Fruit fly (Drosophila melanogaster): ENCODE results near the gene rgn.
A peak's percentile ranks its signal among the peaks of the same experiment; 100 is the strongest.

Gene rgn

DNA sequence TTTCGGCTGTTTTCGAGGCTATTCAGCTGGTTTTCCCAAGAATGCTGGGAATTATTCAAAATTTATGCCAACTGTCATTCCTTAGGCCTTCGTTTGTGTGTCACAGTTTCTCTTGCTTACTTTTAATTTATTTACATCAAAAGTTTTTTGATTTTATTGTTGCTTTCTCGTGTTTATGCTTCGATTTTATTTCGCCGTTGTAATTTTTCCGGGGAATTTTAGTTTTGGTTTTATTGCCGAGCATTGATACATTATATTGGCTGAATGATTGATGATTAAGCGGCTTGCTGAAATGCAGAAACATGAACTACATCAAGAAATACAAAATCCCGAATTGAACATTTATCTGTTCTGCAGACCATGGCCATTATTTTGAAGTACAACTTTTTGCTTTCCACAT lies 15.9 kb downstream of the rgn start:
- TF ChIP-seq cnc (optimal IDR thresholded peaks at IDR 0.05) (no peak), tj (GFP tag; optimal IDR thresholded peaks at IDR 0.05) (peak; percentile 73), Mnt (GFP tag; optimal IDR thresholded peaks at IDR 0.05) (no peak), CG33017 (tag; optimal IDR thresholded peaks at IDR 0.05) (no peak), Clk (GFP tag; optimal IDR thresholded peaks at IDR 0.05) (no peak), CG11617 (GFP tag; optimal IDR thresholded peaks at IDR 0.05) (no peak), kay (GFP tag; ENCODE audit: borderline replicate concordance) (peak; percentile 73), bab1 (GFP tag; optimal IDR thresholded peaks at IDR 0.05) (no peak)

- TF ChIP-seq kay (GFP tag; ENCODE audit: borderline replicate concordance) (peak; percentile 16), ovo (GFP tag; optimal IDR thresholded peaks at IDR 0.05) (no peak)
These were observed 17.9 kb downstream of the rgn start for dm6 chr3L:21400206-21400605.

- no peak for TF ChIP-seq Clk (GFP tag; optimal IDR thresholded peaks at IDR 0.05)
- TF ChIP-seq CG14711 (tag; optimal IDR thresholded peaks at IDR 0.05) = no peak
- no peak for TF ChIP-seq cnc (optimal IDR thresholded peaks at IDR 0.05)
- no peak for TF ChIP-seq Crg-1 (GFP tag; optimal IDR thresholded peaks at IDR 0.05)
- no peak for TF ChIP-seq toe (GFP tag; optimal IDR thresholded peaks at IDR 0.05)
- TF ChIP-seq CG11617 (GFP tag; optimal IDR thresholded peaks at IDR 0.05) = no peak
- no peak for TF ChIP-seq CG5204 (GFP tag; optimal IDR thresholded peaks at IDR 0.05)
- no peak for TF ChIP-seq CG7045 (GFP tag; optimal IDR thresholded peaks at IDR 0.05)
- no peak for TF ChIP-seq CG1620 (GFP tag; optimal IDR thresholded peaks at IDR 0.05)
These were observed 20.3 kb downstream of the rgn start for dm6 chr3L:21402552-21402951.

DNA sequence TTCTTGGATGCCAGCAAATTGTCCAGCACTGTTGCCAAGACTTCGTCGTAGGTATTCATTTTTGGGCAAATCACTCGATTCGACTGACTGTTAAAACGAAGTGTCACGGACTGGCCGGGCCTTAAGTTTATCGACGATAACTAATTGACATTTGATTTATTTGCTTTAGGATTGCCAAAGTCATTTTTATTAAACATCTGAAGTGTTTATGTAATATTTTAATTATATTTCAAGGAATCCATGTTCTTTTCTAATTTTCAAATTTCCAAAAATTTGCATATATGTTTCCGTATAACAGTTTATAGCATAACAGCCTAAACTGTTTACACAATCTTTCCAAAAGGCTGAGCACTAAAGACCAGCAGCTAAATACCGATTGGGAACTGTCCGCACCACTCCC lies 24.3 kb downstream of the rgn start, which contains the start of gene sa:
TSS of gene sa (minus strand) at position 101 of the 400 bp plus-strand sequence.
- TF ChIP-seq Mnt (GFP tag; optimal IDR thresholded peaks at IDR 0.05) (no peak), cic (GFP tag; optimal IDR thresholded peaks at IDR 0.05) (no peak), CG14711 (tag; optimal IDR thresholded peaks at IDR 0.05) (no peak)

dm6 chr3L:21412140-21412539 lies 29.8 kb downstream of the rgn start:
- peak; percentile 60 for TF ChIP-seq toe (GFP tag; optimal IDR thresholded peaks at IDR 0.05)
- peak; percentile 54 for TF ChIP-seq CG11617 (GFP tag; optimal IDR thresholded peaks at IDR 0.05)
- TF ChIP-seq CG1620 (GFP tag; optimal IDR thresholded peaks at IDR 0.05) = peak; percentile 69
- peak; percentile 63 for TF ChIP-seq CG7045 (GFP tag; optimal IDR thresholded peaks at IDR 0.05)
- peak; percentile 92 for TF ChIP-seq Crg-1 (GFP tag; optimal IDR thresholded peaks at IDR 0.05)
- no peak for TF ChIP-seq cnc (optimal IDR thresholded peaks at IDR 0.05)
- TF ChIP-seq cic (GFP tag; optimal IDR thresholded peaks at IDR 0.05) = peak; percentile 55
- peak; percentile 51 for TF ChIP-seq Mnt (GFP tag; optimal IDR thresholded peaks at IDR 0.05)
- TF ChIP-seq CG7101 (tag; optimal IDR thresholded peaks at IDR 0.05) = peak; percentile 84
- peak; percentile 45 for TF ChIP-seq Hr96 (GFP tag; optimal IDR thresholded peaks at IDR 0.05)
- TF ChIP-seq pad (GFP tag; optimal IDR thresholded peaks at IDR 0.05) = peak; percentile 45
- peak; percentile 26 for TF ChIP-seq CG5204 (GFP tag; optimal IDR thresholded peaks at IDR 0.05)
- TF ChIP-seq tj (GFP tag; optimal IDR thresholded peaks at IDR 0.05) = peak; percentile 24
- peak; percentile 51 for TF ChIP-seq Clk (GFP tag; optimal IDR thresholded peaks at IDR 0.05)
- TF ChIP-seq ovo (GFP tag; optimal IDR thresholded peaks at IDR 0.05) = peak; percentile 81
- TF ChIP-seq CG14711 (tag; optimal IDR thresholded peaks at IDR 0.05) = peak; percentile 65
- TF ChIP-seq bab1 (GFP tag; optimal IDR thresholded peaks at IDR 0.05) = no peak
- peak; percentile 70 for TF ChIP-seq CG12768 (GFP tag; optimal IDR thresholded peaks at IDR 0.05)
- peak; percentile 66 for TF ChIP-seq CG33017 (tag; optimal IDR thresholded peaks at IDR 0.05)
- TF ChIP-seq kay (GFP tag; ENCODE audit: borderline replicate concordance) = peak; percentile 65

- no peak for TF ChIP-seq Clk (GFP tag; optimal IDR thresholded peaks at IDR 0.05)
- TF ChIP-seq cnc (optimal IDR thresholded peaks at IDR 0.05) = no peak
- peak; percentile 32 for TF ChIP-seq kay (GFP tag; ENCODE audit: borderline replicate concordance)
- TF ChIP-seq CG5204 (GFP tag; optimal IDR thresholded peaks at IDR 0.05) = no peak
- TF ChIP-seq CG12768 (GFP tag; optimal IDR thresholded peaks at IDR 0.05) = no peak
- no peak for TF ChIP-seq bab1 (GFP tag; optimal IDR thresholded peaks at IDR 0.05)
- no peak for TF ChIP-seq CG1620 (GFP tag; optimal IDR thresholded peaks at IDR 0.05)
- peak; percentile 12 for TF ChIP-seq CG14711 (tag; optimal IDR thresholded peaks at IDR 0.05)
These were observed 32.0 kb downstream of the rgn start for dm6 chr3L:21414331-21414730.

DNA sequence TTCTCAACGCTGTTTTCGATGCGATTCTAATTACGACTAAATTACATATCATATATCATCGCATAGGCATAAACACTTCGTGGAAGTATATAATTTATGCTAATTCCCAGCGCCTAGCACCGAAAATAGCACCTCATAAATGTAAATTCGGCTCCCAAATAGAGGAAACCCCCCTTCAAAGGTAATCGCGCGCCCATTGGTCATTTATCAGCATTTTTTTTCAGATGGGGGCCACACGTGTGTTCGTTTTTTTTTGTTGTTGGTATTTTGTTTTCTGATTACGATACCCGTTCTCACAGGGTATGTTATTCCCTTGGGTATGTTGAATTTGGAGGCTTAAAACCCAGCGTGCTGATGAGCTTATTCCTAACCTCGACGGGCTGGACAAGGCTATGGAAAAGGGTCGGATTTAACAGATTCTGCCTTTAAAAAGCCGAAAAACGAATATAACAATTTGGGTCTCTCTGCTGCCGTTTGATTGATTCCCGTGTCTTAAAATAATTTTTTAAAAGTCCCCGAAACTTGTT lies 34.7 kb downstream of the rgn start:
- no peak for TF ChIP-seq CG33017 (tag; optimal IDR thresholded peaks at IDR 0.05)
- no peak for TF ChIP-seq Clk (GFP tag; optimal IDR thresholded peaks at IDR 0.05)
- TF ChIP-seq CG7045 (GFP tag; optimal IDR thresholded peaks at IDR 0.05) = no peak
- TF ChIP-seq CG7101 (tag; optimal IDR thresholded peaks at IDR 0.05) = no peak
- no peak for TF ChIP-seq CG5204 (GFP tag; optimal IDR thresholded peaks at IDR 0.05)
- no peak for TF ChIP-seq CG14711 (tag; optimal IDR thresholded peaks at IDR 0.05)
- no peak for TF ChIP-seq cnc (optimal IDR thresholded peaks at IDR 0.05)
- TF ChIP-seq Hr96 (GFP tag; optimal IDR thresholded peaks at IDR 0.05) = no peak
- TF ChIP-seq toe (GFP tag; optimal IDR thresholded peaks at IDR 0.05) = no peak
- no peak for TF ChIP-seq bab1 (GFP tag; optimal IDR thresholded peaks at IDR 0.05)
- no peak for TF ChIP-seq pad (GFP tag; optimal IDR thresholded peaks at IDR 0.05)
- TF ChIP-seq CG1620 (GFP tag; optimal IDR thresholded peaks at IDR 0.05) = no peak
- TF ChIP-seq Mnt (GFP tag; optimal IDR thresholded peaks at IDR 0.05) = no peak
- TF ChIP-seq ovo (GFP tag; optimal IDR thresholded peaks at IDR 0.05) = no peak
- TF ChIP-seq CG11617 (GFP tag; optimal IDR thresholded peaks at IDR 0.05) = no peak
- TF ChIP-seq cic (GFP tag; optimal IDR thresholded peaks at IDR 0.05) = no peak
- TF ChIP-seq kay (GFP tag; ENCODE audit: borderline replicate concordance) = no peak
- no peak for TF ChIP-seq Crg-1 (GFP tag; optimal IDR thresholded peaks at IDR 0.05)
